Fruit fly (Drosophila melanogaster): Measurements from ENCODE around the gene CG4733.

DNA sequence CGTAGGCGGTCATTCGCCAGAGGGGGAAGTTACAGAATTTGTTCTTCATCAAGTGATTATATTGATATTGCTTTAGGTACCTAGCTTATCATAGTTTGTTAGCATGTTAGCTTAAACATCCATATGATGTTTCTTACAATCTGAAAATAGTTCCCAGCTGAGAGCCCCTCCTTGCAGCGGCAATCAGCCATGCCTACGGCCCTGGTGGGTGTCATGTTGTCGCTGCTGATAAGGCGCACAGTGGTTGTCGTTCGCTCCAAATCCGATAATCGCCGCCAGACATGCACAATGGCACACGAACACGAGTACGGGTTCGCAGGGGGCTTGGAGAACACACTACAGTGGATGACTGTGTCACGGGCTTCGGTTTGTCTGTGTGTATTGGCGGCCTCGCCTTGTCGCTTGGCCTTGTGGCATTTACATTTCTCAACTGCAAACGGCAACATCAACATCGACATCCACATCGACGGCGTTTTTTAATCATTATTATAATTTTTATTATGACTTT lies 15.5 kb downstream of the CG4733 start:
- peak; percentile 55 for TF ChIP-seq sage (GFP tag; optimal IDR thresholded peaks at IDR 0.05)
- peak; percentile 95 for TF ChIP-seq fru (GFP tag; optimal IDR thresholded peaks at IDR 0.05)
- peak; percentile 95 for TF ChIP-seq OdsH (GFP tag; optimal IDR thresholded peaks at IDR 0.05)
- TF ChIP-seq lola (GFP tag; optimal IDR thresholded peaks at IDR 0.05) = no peak
- TF ChIP-seq dsf (GFP tag; optimal IDR thresholded peaks at IDR 0.05; ENCODE audit: borderline replicate concordance) = peak; percentile 56
- TF ChIP-seq tai (GFP tag; optimal IDR thresholded peaks at IDR 0.05) = peak; percentile 89
- peak; percentile 10 for TF ChIP-seq jim (GFP tag; optimal IDR thresholded peaks at IDR 0.05)
- no peak for TF ChIP-seq pan (optimal IDR thresholded peaks at IDR 0.05)
- peak; percentile 95 for TF ChIP-seq br (GFP tag; optimal IDR thresholded peaks at IDR 0.05)
- no peak for TF ChIP-seq usp (GFP tag; optimal IDR thresholded peaks at IDR 0.05)
